Fruit fly (Drosophila melanogaster) whole organism, embryonic: Measurements from ENCODE around the gene fau.

Experiments used
- Bdp1 ChIP-seq: fragments of 200-800 bp; sonication (Bioruptor generic); optimal IDR thresholded peaks from 3 replicates; lab custom pipeline; 2016; ENCODE audit warnings: missing biosample characterization, missing genetic modification characterization
- CG10366 ChIP-seq: fragments of 200-800 bp; sonication (Bioruptor generic); IDR thresholded peaks from 2 replicates; pipeline ENCODE4 v1.3.6; 2022; ENCODE audit warnings: missing biosample characterization, missing genetic modification characterization
- CG12659 ChIP-seq: fragments of 200-800 bp; sonication (Bioruptor generic); optimal IDR thresholded peaks from 3 replicates; lab custom pipeline; 2017; ENCODE audit warnings: mild to moderate bottlenecking, missing biosample characterization, missing genetic modification reagents, missing genetic modification characterization
- CG13424 ChIP-seq: fragments of 200-800 bp; sonication (Bioruptor generic); optimal IDR thresholded peaks from 2 replicates; lab custom pipeline; 2019; ENCODE audit warnings: missing biosample characterization, mild to moderate bottlenecking, missing genetic modification characterization, moderate library complexity
- CG14441 ChIP-seq: fragments of 200-800 bp; sonication (Bioruptor generic); IDR thresholded peaks from 2 replicates; pipeline ENCODE4 v1.3.6; 2022; ENCODE audit warnings: missing biosample characterization, missing genetic modification characterization
- CG14667 ChIP-seq: fragments of 200-800 bp; sonication (Bioruptor generic); IDR thresholded peaks from 2 replicates; pipeline ENCODE4 v1.3.6; 2022; ENCODE audit warnings: missing biosample characterization, missing genetic modification characterization
- CG16813 ChIP-seq: fragments of 200-800 bp; sonication (Bioruptor generic); IDR thresholded peaks from 3 replicates; pipeline ENCODE4 v1.3.6; 2022; ENCODE audit warnings: missing biosample characterization, missing genetic modification characterization; ENCODE audit not compliant: partially characterized antibody
- CG30431 ChIP-seq: fragments of 200-800 bp; sonication (Bioruptor generic); optimal IDR thresholded peaks from 2 replicates; lab custom pipeline; 2017; ENCODE audit warnings: missing biosample characterization, missing genetic modification characterization
- CG32532 ChIP-seq: fragments of 200-800 bp; sonication (Bioruptor generic); IDR thresholded peaks from 2 replicates; pipeline ENCODE4 v1.3.6; 2022; ENCODE audit warnings: missing biosample characterization, missing genetic modification characterization
- CG33557 ChIP-seq: fragments of 200-800 bp; sonication (Bioruptor generic); optimal IDR thresholded peaks from 2 replicates; lab custom pipeline; 2019; ENCODE audit warnings: missing biosample characterization, mild to moderate bottlenecking, missing genetic modification characterization, moderate library complexity
- CG3995 ChIP-seq: fragments of 200-800 bp; sonication (Bioruptor generic); optimal IDR thresholded peaks from 3 replicates; lab custom pipeline; 2016; ENCODE audit warnings: missing biosample characterization, missing genetic modification characterization
- CG42726 ChIP-seq: fragments of 200-800 bp; sonication (Bioruptor generic); IDR thresholded peaks from 2 replicates; pipeline ENCODE4 v1.3.6; 2022; ENCODE audit warnings: missing biosample characterization, missing genetic modification characterization; ENCODE audit not compliant: partially characterized antibody
- CG4707 ChIP-seq: fragments of 200-800 bp; sonication (Bioruptor generic); optimal IDR thresholded peaks from 2 replicates; lab custom pipeline; 2018; ENCODE audit warnings: missing biosample characterization, mild to moderate bottlenecking, missing genetic modification characterization, moderate library complexity
- CG6689 ChIP-seq: fragments of 200-800 bp; sonication (Bioruptor generic); IDR thresholded peaks from 2 replicates; pipeline ENCODE4 v1.3.6; 2022; ENCODE audit warnings: missing biosample characterization, missing genetic modification characterization
- CG9609 ChIP-seq: fragments of 200-800 bp; sonication (Bioruptor generic); optimal IDR thresholded peaks from 3 replicates; lab custom pipeline; 2016; ENCODE audit warnings: missing biosample characterization, missing genetic modification characterization
- Ets65A ChIP-seq: fragments of 200-800 bp; sonication (Bioruptor generic); peaks from one replicate; lab custom pipeline; 2016; ENCODE audit warnings: missing biosample characterization, missing genetic modification characterization
- H2.0 ChIP-seq: fragments of 200-800 bp; sonication (Bioruptor generic); IDR thresholded peaks from 2 replicates; pipeline ENCODE4 v1.3.6; 2022; ENCODE audit warnings: missing biosample characterization, missing genetic modification characterization
- Kr ChIP-seq: fragments of 200-800 bp; sonication (Bioruptor generic); optimal IDR thresholded peaks from 2 replicates; lab custom pipeline; 2017; ENCODE audit warnings: missing biosample characterization, mild to moderate bottlenecking, missing genetic modification characterization
- NC2α ChIP-seq: fragments of 200-800 bp; sonication (Bioruptor generic); optimal IDR thresholded peaks from 2 replicates; lab custom pipeline; 2016; ENCODE audit warnings: missing biosample characterization, missing genetic modification characterization
- Poxn ChIP-seq: fragments of 200-800 bp; sonication (Bioruptor generic); IDR thresholded peaks from 2 replicates; pipeline ENCODE4 v1.3.6; 2022; ENCODE audit warnings: missing biosample characterization, missing genetic modification characterization
- Rx ChIP-seq: fragments of 200-800 bp; sonication (Bioruptor generic); IDR thresholded peaks from 2 replicates; pipeline ENCODE4 v1.3.6; 2022; ENCODE audit warnings: missing biosample characterization, missing genetic modification characterization
- Trl ChIP-seq, 3 experiments: fragments of >200 bp in 2 of 3; fragments of 200-800 bp in 1 of 3; sonication (Bioruptor generic) in 1 of 3; optimal IDR thresholded peaks; 2 replicates in 1 of 3; 3 replicates in 2 of 3; lab custom pipeline; 2016 to 2017; ENCODE audit warnings: missing biosample characterization in 1 of 3, missing genetic modification characterization in 1 of 3
- Vsx1 ChIP-seq: fragments of 200-800 bp; sonication (Bioruptor generic); optimal IDR thresholded peaks from 2 replicates; lab custom pipeline; 2017; ENCODE audit warnings: missing biosample characterization, mild to moderate bottlenecking, missing genetic modification characterization, missing genetic modification reagents
- ac ChIP-seq: fragments of 200-800 bp; sonication (Bioruptor generic); optimal IDR thresholded peaks from 3 replicates; lab custom pipeline; 2017; ENCODE audit warnings: missing biosample characterization, mild to moderate bottlenecking, missing genetic modification characterization
- chm ChIP-seq: fragments of 200-800 bp; sonication (Bioruptor generic); IDR thresholded peaks from 2 replicates; pipeline ENCODE4 v1.3.6; 2022; ENCODE audit warnings: missing biosample characterization, missing genetic modification characterization
- crp ChIP-seq, 2 experiments: fragments of 200-800 bp; sonication (Bioruptor generic); optimal IDR thresholded peaks; 2 replicates in 1 of 2; 3 replicates in 1 of 2; lab custom pipeline; 2017; ENCODE audit warnings: missing biosample characterization in 2 of 2, missing genetic modification characterization in 2 of 2, mild to moderate bottlenecking in 1 of 2, moderate library complexity in 1 of 2
- da ChIP-seq: fragments of 200-800 bp; sonication (Bioruptor generic); optimal IDR thresholded peaks from 2 replicates; lab custom pipeline; 2016; ENCODE audit warnings: missing biosample characterization, missing genetic modification characterization
- dati ChIP-seq: fragments of 200-800 bp; sonication (Bioruptor generic); IDR thresholded peaks from 2 replicates; pipeline ENCODE4 v1.3.6; 2022; ENCODE audit warnings: missing biosample characterization, missing genetic modification characterization
- disco-r ChIP-seq: fragments of 200-800 bp; sonication (Bioruptor generic); optimal IDR thresholded peaks from 2 replicates; lab custom pipeline; 2016; ENCODE audit warnings: missing biosample characterization, missing genetic modification characterization
- exex ChIP-seq: fragments of 200-800 bp; sonication (Bioruptor generic); optimal IDR thresholded peaks from 4 replicates; lab custom pipeline; 2018; ENCODE audit warnings: missing biosample characterization, mild to moderate bottlenecking, missing genetic modification characterization, moderate library complexity
- ftz-f1 ChIP-seq: fragments of 200-800 bp; sonication (Bioruptor generic); optimal IDR thresholded peaks from 2 replicates; lab custom pipeline; 2016; ENCODE audit warnings: missing biosample characterization, missing genetic modification characterization
- gce ChIP-seq: fragments of 200-800 bp; sonication (Bioruptor generic); IDR thresholded peaks from 3 replicates; pipeline ENCODE4 v1.3.6; 2022; ENCODE audit warnings: missing biosample characterization, missing genetic modification characterization
- grau ChIP-seq: fragments of 200-800 bp; optimal IDR thresholded peaks from 3 replicates; lab custom pipeline; 2019; ENCODE audit warnings: missing biosample characterization, mild to moderate bottlenecking, missing genetic modification characterization, moderate library complexity
- grn ChIP-seq: fragments of 200-800 bp; sonication (Bioruptor generic); optimal IDR thresholded peaks from 3 replicates; lab custom pipeline; 2017; ENCODE audit warnings: missing biosample characterization, missing genetic modification characterization
- hkb ChIP-seq, 2 experiments: fragments of 200-800 bp in 1 of 2; fragments of >200 bp in 1 of 2; sonication (Bioruptor generic) in 1 of 2; IDR thresholded peaks in 1 of 2; optimal IDR thresholded peaks in 1 of 2; 2 replicates each; pipeline versions ENCODE4 v1.3.6 to Lab custom; 2017 to 2022; ENCODE audit warnings: missing biosample characterization in 1 of 2, missing genetic modification characterization in 1 of 2
- jumu ChIP-seq: fragments of 200-800 bp; sonication (Bioruptor generic); optimal IDR thresholded peaks from 3 replicates; lab custom pipeline; 2016; ENCODE audit warnings: missing biosample characterization, missing genetic modification characterization
- ken ChIP-seq: fragments of 200-800 bp; sonication (Bioruptor generic); IDR thresholded peaks from 3 replicates; pipeline ENCODE4 v1.3.6; 2022; ENCODE audit warnings: missing biosample characterization, missing genetic modification characterization
- lilli ChIP-seq: fragments of 200-800 bp; sonication (Bioruptor generic); optimal IDR thresholded peaks from 3 replicates; lab custom pipeline; 2016; ENCODE audit warnings: missing biosample characterization, missing genetic modification characterization
- lov ChIP-seq, 2 experiments: fragments of 200-800 bp in 1 of 2; fragments of >200 bp in 1 of 2; sonication (Bioruptor generic) in 1 of 2; IDR thresholded peaks in 1 of 2; optimal IDR thresholded peaks in 1 of 2; 2 replicates in 1 of 2; 3 replicates in 1 of 2; pipeline versions ENCODE4 v1.3.6 to Lab custom; 2017 to 2022; ENCODE audit warnings: missing biosample characterization in 1 of 2, missing genetic modification characterization in 1 of 2
- nerfin-1 ChIP-seq: fragments of 200-800 bp; sonication (Bioruptor generic); optimal IDR thresholded peaks from 3 replicates; lab custom pipeline; 2019; ENCODE audit warnings: missing biosample characterization, mild to moderate bottlenecking, missing genetic modification characterization, moderate library complexity
- salm ChIP-seq: fragments of 200-800 bp; sonication (Bioruptor generic); optimal IDR thresholded peaks from 2 replicates; lab custom pipeline; 2018; ENCODE audit warnings: missing biosample characterization, mild to moderate bottlenecking, missing genetic modification characterization
- sima ChIP-seq: fragments of 200-800 bp; sonication (Bioruptor generic); optimal IDR thresholded peaks from 2 replicates; lab custom pipeline; 2016; ENCODE audit warnings: missing biosample characterization, missing genetic modification characterization
- sna ChIP-seq: fragments of 200-800 bp; sonication (Bioruptor generic); IDR thresholded peaks from 2 replicates; pipeline ENCODE4 v1.3.6; 2022; ENCODE audit warnings: missing biosample characterization, missing genetic modification characterization; ENCODE audit not compliant: partially characterized antibody
- tio ChIP-seq: fragments of 200-800 bp; sonication (Bioruptor generic); optimal IDR thresholded peaks from 2 replicates; lab custom pipeline; 2017; ENCODE audit warnings: missing biosample characterization, missing genetic modification characterization, inconsistent platforms
- usp ChIP-seq: fragments of >200 bp; optimal IDR thresholded peaks from 2 replicates; lab custom pipeline; 2017; ENCODE audit warnings: missing biosample characterization, missing genetic modification characterization
- vfl ChIP-seq: fragments of 200-800 bp; sonication (Bioruptor generic); optimal IDR thresholded peaks from 2 replicates; lab custom pipeline; 2016; ENCODE audit warnings: missing biosample characterization, missing genetic modification characterization
- vvl ChIP-seq: fragments of 200-800 bp; sonication (Bioruptor generic); IDR thresholded peaks from 2 replicates; pipeline ENCODE4 v1.3.6; 2022; ENCODE audit warnings: missing biosample characterization, missing genetic modification characterization

The fau gene

dm6 chr3R:10760966-10761855 is 16.0 kb downstream of the fau start, which contains the start of the genes MED7 and Cap-H2 (continued):
- peak; percentile 20 for TF ChIP-seq grn (GFP tag; lab: Kevin White, UChicago)
- TF ChIP-seq CG14667 (GFP tag; lab: Robert Waterston, UW): peak; percentile 73
- TF ChIP-seq hkb (optimal IDR thresholded peaks at IDR 0.05; lab: Kevin White, UChicago): peak; percentile 59
- TF ChIP-seq hkb (GFP tag; IDR thresholded peaks at IDR 0.05; lab: Robert Waterston, UW): peak; percentile 56
- no peak for TF ChIP-seq Poxn
- TF ChIP-seq salm: no peak
- TF ChIP-seq Kr (GFP tag; lab: Kevin White, UChicago): no peak
- peak; percentile 52 for TF ChIP-seq CG30431 (GFP tag; lab: Kevin White, UChicago)
- peak; percentile 12 for TF ChIP-seq disco-r (GFP tag; lab: Kevin White, UChicago)
- peak; percentile 47 for TF ChIP-seq CG9609 (GFP tag; lab: Kevin White, UChicago)
- peak; percentile 100 for TF ChIP-seq CG3995 (GFP tag; lab: Kevin White, UChicago)
- peak; percentile 99 for TF ChIP-seq CG16813
- TF ChIP-seq CG12659: peak; percentile 88
- peak; percentile 62 for TF ChIP-seq tio (GFP tag; lab: Kevin White, UChicago)
- peak; percentile 93 for TF ChIP-seq CG42726 (GFP tag; lab: Robert Waterston, UW)
- TF ChIP-seq CG13424 (tag; lab: Kevin White, UChicago): peak; percentile 86
- TF ChIP-seq CG33557 (GFP tag; lab: Kevin White, UChicago): peak; percentile 73
- TF ChIP-seq jumu (GFP tag; lab: Kevin White, UChicago): peak; percentile 72
- TF ChIP-seq Vsx1 (GFP tag; lab: Kevin White, UChicago): no peak
- peak; percentile 88 for TF ChIP-seq vvl
- peak; percentile 88 for TF ChIP-seq CG32532
- TF ChIP-seq sna (GFP tag; lab: Robert Waterston, UW): peak; percentile 100
- TF ChIP-seq Trl (optimal IDR thresholded peaks at IDR 0.05; lab: Kevin White, UChicago): peak in 1 of 2 experiments; percentile 11
- TF ChIP-seq Trl (GFP tag; optimal IDR thresholded peaks at IDR 0.05; lab: Kevin White, UChicago): peak; percentile 71
- peak; percentile 60; the same call in 1 of the 2 replicates for TF ChIP-seq chm (GFP tag; lab: Robert Waterston, UW)
- TF ChIP-seq CG6689 (GFP tag; lab: Robert Waterston, UW): peak; percentile 83
- TF ChIP-seq Rx (GFP tag; lab: Robert Waterston, UW): peak; percentile 64
- peak; percentile 84 for TF ChIP-seq CG14441 (GFP tag; lab: Robert Waterston, UW)
- TF ChIP-seq lilli (GFP tag; lab: Kevin White, UChicago): peak; percentile 93
- no peak for TF ChIP-seq ac (GFP tag; lab: Kevin White, UChicago)
- no peak for TF ChIP-seq lov (optimal IDR thresholded peaks at IDR 0.05; lab: Kevin White, UChicago)
- TF ChIP-seq lov (GFP tag; IDR thresholded peaks at IDR 0.05; lab: Robert Waterston, UW): 0 out of 3 replicates have a peak, but pooled peaks have one; percentile 27
- TF ChIP-seq CG4707 (GFP tag; lab: Kevin White, UChicago): no peak
- peak in 1 of 2 experiments; percentile 34 for TF ChIP-seq crp (GFP tag; optimal IDR thresholded peaks at IDR 0.05; lab: Kevin White, UChicago)
- TF ChIP-seq ken: peak; percentile 87
- TF ChIP-seq NC2α (GFP tag; lab: Kevin White, UChicago): peak; percentile 8
- no peak for TF ChIP-seq sima (GFP tag; lab: Kevin White, UChicago)
- no peak for TF ChIP-seq gce (GFP tag; lab: Robert Waterston, UW)
- TF ChIP-seq CG10366 (GFP tag; lab: Robert Waterston, UW): peak; percentile 83
- peak; percentile 80 for TF ChIP-seq grau
- TF ChIP-seq dati (GFP tag; lab: Robert Waterston, UW): 0 out of 2 replicates have a peak, but pooled peaks have one; percentile 18
- peak; percentile 86 for TF ChIP-seq vfl (GFP tag; lab: Kevin White, UChicago)
- peak; percentile 75 for TF ChIP-seq nerfin-1 (tag; lab: Kevin White, UChicago)
- TF ChIP-seq Bdp1 (GFP tag; lab: Kevin White, UChicago): peak; percentile 70
- peak; percentile 5 for TF ChIP-seq ftz-f1 (GFP tag; lab: Kevin White, UChicago)
- TF ChIP-seq usp (GFP tag; lab: Kevin White, UChicago): no peak
- peak; percentile 28 for TF ChIP-seq exex (tag; lab: Kevin White, UChicago)
- peak; percentile 70 for TF ChIP-seq H2.0 (GFP tag; lab: Robert Waterston, UW)
- TF ChIP-seq da: no peak
- TF ChIP-seq Ets65A (GFP tag; lab: Kevin White, UChicago): peak; percentile 96
